Fruit fly (Drosophila melanogaster) whole organism, embryonic: ENCODE data around the gene CG31897.

ENCODE experiments used
- Ada2b ChIP-seq: fragments of 200-800 bp; sonication (Bioruptor generic); IDR thresholded peaks from 2 replicates; pipeline ENCODE4 v1.3.6; 2022; ENCODE audit warnings: missing biosample characterization, missing genetic modification characterization
- Antp ChIP-seq: fragments of 200-800 bp; sonication (Bioruptor generic); optimal IDR thresholded peaks from 3 replicates; lab custom pipeline; 2016; ENCODE audit warnings: missing biosample characterization, missing genetic modification characterization
- B-H1 ChIP-seq: fragments of 200-800 bp; sonication (Bioruptor generic); IDR thresholded peaks from 3 replicates; pipeline ENCODE4 v1.3.6; 2022; ENCODE audit warnings: missing biosample characterization, missing genetic modification characterization
- CG11560 ChIP-seq: fragments of 200-800 bp; sonication (Bioruptor generic); IDR thresholded peaks from 3 replicates; pipeline ENCODE4 v1.3.6; 2022; ENCODE audit warnings: missing biosample characterization, missing genetic modification characterization
- CG11695 ChIP-seq: fragments of 200-800 bp; sonication (Bioruptor generic); IDR thresholded peaks from 3 replicates; pipeline ENCODE4 v1.3.6; 2022; ENCODE audit warnings: missing biosample characterization, missing genetic modification characterization
- CG13775 ChIP-seq: fragments of 200-800 bp; sonication (Bioruptor generic); optimal IDR thresholded peaks from 3 replicates; lab custom pipeline; 2017; ENCODE audit warnings: missing biosample characterization, mild to moderate bottlenecking, missing genetic modification characterization
- CG14667 ChIP-seq: fragments of 200-800 bp; sonication (Bioruptor generic); IDR thresholded peaks from 2 replicates; pipeline ENCODE4 v1.3.6; 2022; ENCODE audit warnings: missing biosample characterization, missing genetic modification characterization
- CG18011 ChIP-seq: fragments of 200-800 bp; sonication (Bioruptor generic); optimal IDR thresholded peaks from 2 replicates; lab custom pipeline; 2017; ENCODE audit warnings: missing biosample characterization, missing genetic modification characterization, mild to moderate bottlenecking, moderate library complexity, missing genotype
- CG18262 ChIP-seq: fragments of 200-800 bp; optimal IDR thresholded peaks from 3 replicates; lab custom pipeline; 2019; ENCODE audit warnings: missing biosample characterization, mild to moderate bottlenecking, missing genetic modification characterization, moderate library complexity
- CG2120 ChIP-seq: fragments of 200-800 bp; sonication (Bioruptor generic); optimal IDR thresholded peaks from 3 replicates; lab custom pipeline; 2016; ENCODE audit warnings: missing biosample characterization, missing genetic modification characterization
- CG31224 ChIP-seq: fragments of 200-800 bp; sonication (Bioruptor generic); IDR thresholded peaks from 2 replicates; pipeline ENCODE4 v1.3.6; 2022; ENCODE audit warnings: missing biosample characterization, missing genetic modification characterization
- CG3281 ChIP-seq: fragments of 200-800 bp; sonication (Bioruptor generic); optimal IDR thresholded peaks from 3 replicates; lab custom pipeline; 2017; ENCODE audit warnings: missing biosample characterization, mild to moderate bottlenecking, missing genetic modification characterization
- CG34224 ChIP-seq: fragments of 200-800 bp; sonication (Bioruptor generic); IDR thresholded peaks from 3 replicates; pipeline ENCODE4 v1.3.6; 2022; ENCODE audit warnings: missing biosample characterization, missing genetic modification characterization; ENCODE audit not compliant: partially characterized antibody
- CG4424 ChIP-seq: fragments of 200-800 bp; sonication (Bioruptor generic); optimal IDR thresholded peaks from 3 replicates; lab custom pipeline; 2016; ENCODE audit warnings: missing biosample characterization, missing genetic modification characterization
- CG4854 ChIP-seq: fragments of 200-800 bp; sonication (Bioruptor generic); optimal IDR thresholded peaks from 2 replicates; lab custom pipeline; 2016; ENCODE audit warnings: missing biosample characterization, missing genetic modification characterization, inconsistent platforms
- CG6654 ChIP-seq: fragments of 200-800 bp; sonication (Bioruptor generic); optimal IDR thresholded peaks from 2 replicates; lab custom pipeline; 2017; ENCODE audit warnings: missing biosample characterization, mild to moderate bottlenecking, missing genetic modification characterization
- CG8765 ChIP-seq: fragments of 200-800 bp; sonication (Bioruptor generic); IDR thresholded peaks from 2 replicates; pipeline ENCODE4 v1.3.6; 2022; ENCODE audit warnings: missing biosample characterization, missing genetic modification characterization
- CG8924 ChIP-seq: fragments of 200-800 bp; optimal IDR thresholded peaks from 3 replicates; lab custom pipeline; 2019; ENCODE audit warnings: missing biosample characterization, mild to moderate bottlenecking, missing genetic modification characterization, moderate library complexity
- CG9727 ChIP-seq: fragments of 200-800 bp; sonication (Bioruptor generic); optimal IDR thresholded peaks from 3 replicates; lab custom pipeline; 2017; ENCODE audit warnings: missing biosample characterization, mild to moderate bottlenecking, missing genetic modification characterization
- CG9797 ChIP-seq: fragments of 200-800 bp; sonication (Bioruptor generic); optimal IDR thresholded peaks from 3 replicates; lab custom pipeline; 2018; ENCODE audit warnings: missing biosample characterization, mild to moderate bottlenecking, missing genetic modification characterization
- CG9817 ChIP-seq: fragments of 200-800 bp; sonication (Bioruptor generic); optimal IDR thresholded peaks from 2 replicates; lab custom pipeline; 2018; ENCODE audit warnings: missing biosample characterization, mild to moderate bottlenecking, missing genetic modification characterization, moderate library complexity
- CG9932 ChIP-seq: fragments of 200-800 bp; sonication (Bioruptor generic); IDR thresholded peaks from 2 replicates; pipeline ENCODE4 v1.3.6; 2022; ENCODE audit warnings: missing biosample characterization, missing genetic modification characterization
- CHES-1-like ChIP-seq: fragments of 200-800 bp; sonication (Bioruptor generic); optimal IDR thresholded peaks from 2 replicates; lab custom pipeline; 2016; ENCODE audit warnings: missing biosample characterization, missing genetic modification characterization
- Chrac-16 ChIP-seq: fragments of 200-800 bp; sonication (Bioruptor generic); optimal IDR thresholded peaks from 3 replicates; lab custom pipeline; 2016; ENCODE audit warnings: missing biosample characterization, missing genetic modification characterization
- CoRest ChIP-seq: fragments of 200-800 bp; sonication (Bioruptor generic); optimal IDR thresholded peaks from 3 replicates; lab custom pipeline; 2018; ENCODE audit warnings: missing biosample characterization, mild to moderate bottlenecking, missing genetic modification characterization, moderate library complexity
- D19B ChIP-seq: fragments of 200-800 bp; sonication (Bioruptor generic); optimal IDR thresholded peaks from 2 replicates; lab custom pipeline; 2017; ENCODE audit warnings: missing biosample characterization, mild to moderate bottlenecking, missing genetic modification characterization
- Doc2 ChIP-seq: fragments of 200-800 bp; sonication (Bioruptor generic); IDR thresholded peaks from 2 replicates; pipeline ENCODE4 v1.3.6; 2022; ENCODE audit warnings: missing biosample characterization, missing genetic modification characterization
- Elba2 ChIP-seq: fragments of 200-800 bp; sonication (Bioruptor generic); optimal IDR thresholded peaks from 3 replicates; lab custom pipeline; 2016; ENCODE audit warnings: missing biosample characterization, missing genetic modification characterization
- Hr3 ChIP-seq: fragments of 200-800 bp; sonication (Bioruptor generic); optimal IDR thresholded peaks from 3 replicates; lab custom pipeline; 2016; ENCODE audit warnings: missing biosample characterization, missing genetic modification characterization
- Med ChIP-seq: fragments of 200-800 bp; sonication (Bioruptor generic); peaks from one replicate; lab custom pipeline; 2016; ENCODE audit warnings: missing biosample characterization, missing genetic modification characterization, mild to moderate bottlenecking, inconsistent platforms, moderate library complexity
- Mes4 ChIP-seq: fragments of 200-800 bp; sonication (Bioruptor generic); optimal IDR thresholded peaks from 2 replicates; lab custom pipeline; 2016; ENCODE audit warnings: missing biosample characterization, missing genetic modification characterization
- Mrtf ChIP-seq: fragments of 200-800 bp; sonication (Bioruptor generic); IDR thresholded peaks from 3 replicates; pipeline ENCODE4 v1.3.6; 2022; ENCODE audit warnings: missing biosample characterization, missing genetic modification characterization
- Nf-YA ChIP-seq: fragments of 200-800 bp; sonication (Bioruptor generic); IDR thresholded peaks from 2 replicates; pipeline ENCODE4 v1.3.6; 2022; ENCODE audit warnings: missing biosample characterization, missing genetic modification characterization
- Xbp1 ChIP-seq: fragments of 200-800 bp; sonication (Bioruptor generic); optimal IDR thresholded peaks from 3 replicates; lab custom pipeline; 2016; ENCODE audit warnings: missing biosample characterization, mild to moderate bottlenecking, missing genetic modification characterization
- ap ChIP-seq: fragments of 200-800 bp; sonication (Bioruptor generic); IDR thresholded peaks from 2 replicates; pipeline ENCODE4 v1.3.6; 2022; ENCODE audit warnings: missing biosample characterization, missing genetic modification characterization
- ara ChIP-seq: fragments of 200-800 bp; sonication (Bioruptor generic); IDR thresholded peaks from 2 replicates; pipeline ENCODE4 v1.3.6; 2022; ENCODE audit warnings: missing biosample characterization, missing genetic modification characterization
- az2 ChIP-seq: fragments of 200-800 bp; sonication (Bioruptor generic); optimal IDR thresholded peaks from 3 replicates; lab custom pipeline; 2016; ENCODE audit warnings: missing biosample characterization, missing genetic modification characterization
- chn ChIP-seq: fragments of 200-800 bp; sonication (Bioruptor generic); optimal IDR thresholded peaks from 2 replicates; lab custom pipeline; 2016; ENCODE audit warnings: missing biosample characterization, missing genetic modification characterization
- en ChIP-seq: fragments of 200-800 bp; sonication (Bioruptor generic); optimal IDR thresholded peaks from 2 replicates; lab custom pipeline; 2016; ENCODE audit warnings: missing biosample characterization, missing genetic modification characterization
- esg ChIP-seq: fragments of 200-800 bp; sonication (Bioruptor generic); conservative IDR thresholded peaks from 2 replicates; pipeline ENCODE4 v1.3.6; 2022; ENCODE audit warnings: missing biosample characterization, missing genetic modification characterization
- gro ChIP-seq: fragments of 200-800 bp; sonication (Bioruptor generic); optimal IDR thresholded peaks from 2 replicates; lab custom pipeline; 2016; ENCODE audit warnings: missing biosample characterization, missing genetic modification characterization
- mld ChIP-seq: fragments of 200-800 bp; sonication (Bioruptor generic); IDR thresholded peaks from 3 replicates; pipeline ENCODE4 v1.3.6; 2022; ENCODE audit warnings: missing biosample characterization, missing genetic modification characterization; ENCODE audit not compliant: partially characterized antibody
- nerfin-1 ChIP-seq: fragments of 200-800 bp; sonication (Bioruptor generic); optimal IDR thresholded peaks from 3 replicates; lab custom pipeline; 2019; ENCODE audit warnings: missing biosample characterization, mild to moderate bottlenecking, missing genetic modification characterization, moderate library complexity
- pfk ChIP-seq: fragments of 200-800 bp; sonication (Bioruptor generic); optimal IDR thresholded peaks from 2 replicates; lab custom pipeline; 2018; ENCODE audit warnings: missing biosample characterization, mild to moderate bottlenecking, missing genetic modification characterization, moderate library complexity
- pros ChIP-seq: fragments of 200-800 bp; sonication (Bioruptor generic); optimal IDR thresholded peaks from 3 replicates; lab custom pipeline; 2019; ENCODE audit warnings: missing biosample characterization, mild to moderate bottlenecking, missing genetic modification characterization, moderate library complexity
- ro ChIP-seq: fragments of 200-800 bp; sonication (Bioruptor generic); IDR thresholded peaks from 2 replicates; pipeline ENCODE4 v1.3.6; 2022; ENCODE audit warnings: missing biosample characterization, missing genetic modification characterization
- row ChIP-seq: fragments of 200-800 bp; sonication (Bioruptor generic); IDR thresholded peaks from 3 replicates; pipeline ENCODE4 v1.3.6; 2022; ENCODE audit warnings: missing biosample characterization, missing genetic modification characterization
- run ChIP-seq: fragments of 200-800 bp; sonication (Bioruptor generic); optimal IDR thresholded peaks from 3 replicates; lab custom pipeline; 2018; ENCODE audit warnings: missing biosample characterization, mild to moderate bottlenecking, missing genetic modification characterization
- so ChIP-seq: fragments of 200-800 bp; sonication (Bioruptor generic); IDR thresholded peaks from 3 replicates; pipeline ENCODE4 v1.3.6; 2022; ENCODE audit warnings: missing biosample characterization, missing genetic modification characterization
- sob ChIP-seq: fragments of 200-800 bp; sonication (Bioruptor generic); IDR thresholded peaks from 2 replicates; pipeline ENCODE4 v1.3.6; 2022; ENCODE audit warnings: missing biosample characterization, missing genetic modification characterization
- stwl ChIP-seq: fragments of 200-800 bp; sonication (Bioruptor generic); optimal IDR thresholded peaks from 3 replicates; lab custom pipeline; 2018; ENCODE audit warnings: missing biosample characterization, mild to moderate bottlenecking, missing genetic modification characterization, moderate library complexity
- z ChIP-seq: fragments of 200-800 bp; sonication (Bioruptor generic); IDR thresholded peaks from 3 replicates; pipeline ENCODE4 v1.3.6; 2022; ENCODE audit warnings: missing biosample characterization, missing genetic modification characterization
- zf30C ChIP-seq: fragments of 200-800 bp; sonication (Bioruptor generic); optimal IDR thresholded peaks from 3 replicates; lab custom pipeline; 2018; ENCODE audit warnings: missing biosample characterization, mild to moderate bottlenecking, missing genetic modification characterization

Gene CG31897

DNA sequence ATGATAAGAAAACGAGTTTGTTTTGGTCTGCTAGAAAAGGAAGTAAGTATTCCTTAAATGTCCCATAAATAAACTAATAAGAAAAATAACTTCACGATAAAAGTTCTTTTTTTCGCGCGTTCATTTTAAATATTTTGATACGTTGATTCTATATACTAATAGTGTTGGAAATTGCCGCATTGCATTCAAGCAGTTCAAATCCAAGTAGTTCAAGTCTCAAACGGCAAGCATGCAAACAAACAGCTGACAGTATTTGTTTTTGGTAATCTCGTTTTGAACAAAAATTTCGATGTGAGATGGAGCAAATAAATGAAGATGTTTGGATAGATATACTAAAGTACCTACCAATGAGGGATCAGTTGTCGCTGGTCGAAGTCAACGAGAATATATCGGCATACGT, 46.5 kb downstream of the CG31897 start, which contains the start of gene CG13088 (continued):
- TF ChIP-seq Doc2, result no peak
- no peak for TF ChIP-seq run
- TF ChIP-seq CG13775, result no peak
- peak; percentile 32 for TF ChIP-seq Elba2
- no peak for TF ChIP-seq Ada2b (GFP tag; lab: Robert Waterston, UW)
- TF ChIP-seq Xbp1 (GFP tag; lab: Kevin White, UChicago), result peak; percentile 46
- TF ChIP-seq CG11560 (tag; lab: Robert Waterston, UW), result no peak
- peak; percentile 16 for TF ChIP-seq az2 (GFP tag; lab: Kevin White, UChicago)
- no peak for TF ChIP-seq esg
- TF ChIP-seq row, result no peak
- TF ChIP-seq mld (GFP tag; lab: Robert Waterston, UW), result no peak
- TF ChIP-seq CG14667 (GFP tag; lab: Robert Waterston, UW), result no peak
- TF ChIP-seq Hr3, result peak; percentile 14
- TF ChIP-seq ro (GFP tag; lab: Robert Waterston, UW), result no peak
- peak; percentile 89 for TF ChIP-seq Med
- TF ChIP-seq CG11695 (GFP tag; lab: Robert Waterston, UW), result no peak
- TF ChIP-seq CG4424, result no peak
- TF ChIP-seq Mrtf (GFP tag; lab: Robert Waterston, UW), result no peak
- TF ChIP-seq Nf-YA (GFP tag; lab: Robert Waterston, UW), result no peak
- peak; percentile 69 for TF ChIP-seq CG2120
- peak; percentile 93 for TF ChIP-seq stwl (tag; lab: Kevin White, UChicago)
- TF ChIP-seq z (GFP tag; lab: Robert Waterston, UW), result no peak
- TF ChIP-seq ap (GFP tag; lab: Robert Waterston, UW), result no peak
- peak; percentile 56 for TF ChIP-seq CoRest (tag; lab: Kevin White, UChicago)
- no peak for TF ChIP-seq CG18011 (GFP tag; lab: Kevin White, UChicago)
- no peak for TF ChIP-seq nerfin-1 (tag; lab: Kevin White, UChicago)
- TF ChIP-seq gro, result peak; percentile 73
- no peak for TF ChIP-seq CG18262 (tag; lab: Kevin White, UChicago)
- TF ChIP-seq Mes4 (GFP tag; lab: Kevin White, UChicago), result no peak
- TF ChIP-seq CG9727 (GFP tag; lab: Kevin White, UChicago), result no peak
- TF ChIP-seq pfk (GFP tag; lab: Kevin White, UChicago), result no peak
- no peak for TF ChIP-seq CG8924 (tag; lab: Kevin White, UChicago)
- no peak for TF ChIP-seq ara (GFP tag; lab: Robert Waterston, UW)
- TF ChIP-seq sob (GFP tag; lab: Robert Waterston, UW), result peak; percentile 68
- TF ChIP-seq CG31224, result no peak
- TF ChIP-seq CG9797 (GFP tag; lab: Kevin White, UChicago), result no peak
- TF ChIP-seq Chrac-16 (GFP tag; lab: Kevin White, UChicago), result no peak
- no peak for TF ChIP-seq en
- TF ChIP-seq B-H1 (GFP tag; lab: Robert Waterston, UW), result no peak
- no peak for TF ChIP-seq D19B (GFP tag; lab: Kevin White, UChicago)
- no peak for TF ChIP-seq CHES-1-like
- peak; percentile 58 for TF ChIP-seq CG9932
- no peak for TF ChIP-seq CG34224
- TF ChIP-seq CG8765 (GFP tag; lab: Robert Waterston, UW), result no peak
- TF ChIP-seq zf30C (GFP tag; lab: Kevin White, UChicago), result no peak
- TF ChIP-seq CG6654 (GFP tag; lab: Kevin White, UChicago), result no peak
- TF ChIP-seq CG3281 (GFP tag; lab: Kevin White, UChicago), result no peak
- TF ChIP-seq CG9817 (tag; lab: Kevin White, UChicago), result peak; percentile 34
- TF ChIP-seq Antp (GFP tag; lab: Kevin White, UChicago), result no peak
- TF ChIP-seq pros, result no peak
- TF ChIP-seq chn, result peak; percentile 23
- peak; percentile 20 for TF ChIP-seq CG4854 (GFP tag; lab: Kevin White, UChicago)
- TF ChIP-seq so (GFP tag; lab: Robert Waterston, UW), result no peak
